In the genomic region with DNA sequence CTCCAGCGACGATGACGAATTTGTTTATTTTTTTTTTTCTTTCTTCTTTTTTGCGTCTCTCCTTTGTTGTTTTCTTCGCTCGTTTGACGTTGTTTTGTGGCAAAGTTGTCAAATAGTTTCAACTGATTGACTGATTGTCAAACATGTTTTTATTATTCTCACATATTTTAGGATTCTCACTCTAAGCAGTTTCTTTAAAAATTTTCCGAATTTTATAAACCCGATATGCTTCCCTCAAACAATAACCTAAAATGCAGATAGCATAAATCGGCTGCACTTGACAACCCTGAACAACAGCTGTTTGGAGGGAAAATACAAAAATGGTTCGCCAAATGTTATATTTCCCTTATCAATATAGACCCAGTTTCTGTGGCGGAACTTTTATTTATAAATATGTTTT, we compare ENCODE assay signal across 2 fruit fly cellular contexts.
TF ChIP-seq lines count a peak whose summit lies in the region.

Gene CG17982 (minus strand): TSS at position 299 of the 400 bp plus-strand sequence.

TF ChIP-seq in whole organism, embryonic, 481 proteins besides CTCF, POLR2A, EP300 and RAD21 (continued from another document and continues in another):
- peak; percentile 44; the same call in 1 of the 3 replicates for TF ChIP-seq CG11093 (GFP tag; IDR thresholded peaks at IDR 0.05; lab: Robert Waterston, UW)
- peak; percentile 88 for TF ChIP-seq Xbp1 (GFP tag; optimal IDR thresholded peaks at IDR 0.05; lab: Kevin White, UChicago)
- TF ChIP-seq CG6854 (GFP tag; optimal IDR thresholded peaks at IDR 0.05; lab: Kevin White, UChicago): peak; percentile 43
- no peak for TF ChIP-seq Blimp-1 (GFP tag; optimal IDR thresholded peaks at IDR 0.05; lab: Kevin White, UChicago)
- peak; percentile 86 for TF ChIP-seq Bteb2 (GFP tag; optimal IDR thresholded peaks at IDR 0.05; lab: Kevin White, UChicago)
- TF ChIP-seq ssp (GFP tag; IDR thresholded peaks at IDR 0.05; lab: Robert Waterston, UW): peak; percentile 20; the same call in 1 of the 2 replicates
- TF ChIP-seq NK7.1 (GFP tag; optimal IDR thresholded peaks at IDR 0.05; lab: Kevin White, UChicago): peak; percentile 74
- TF ChIP-seq ewg (GFP tag; optimal IDR thresholded peaks at IDR 0.05; lab: Kevin White, UChicago): peak; percentile 64
- TF ChIP-seq lilli (GFP tag; optimal IDR thresholded peaks at IDR 0.05; lab: Kevin White, UChicago): peak; percentile 93
- TF ChIP-seq Asciz (GFP tag; optimal IDR thresholded peaks at IDR 0.05; lab: Kevin White, UChicago): no peak
- TF ChIP-seq wor (GFP tag; IDR thresholded peaks at IDR 0.05; lab: Robert Waterston, UW): peak; percentile 46
- peak; percentile 89 for TF ChIP-seq CG9817 (tag; optimal IDR thresholded peaks at IDR 0.05; lab: Kevin White, UChicago)
- 0 out of 2 replicates have a peak, but pooled peaks have one; percentile 27 for TF ChIP-seq bowl (GFP tag; IDR thresholded peaks at IDR 0.05; lab: Robert Waterston, UW)
- TF ChIP-seq CG5180 (GFP tag; optimal IDR thresholded peaks at IDR 0.05; lab: Kevin White, UChicago): peak; percentile 46
- TF ChIP-seq lmd (GFP tag; IDR thresholded peaks at IDR 0.05; lab: Robert Waterston, UW): peak; percentile 79
- peak; percentile 78 for TF ChIP-seq CG13775 (GFP tag; optimal IDR thresholded peaks at IDR 0.05; lab: Kevin White, UChicago)
- TF ChIP-seq insv (GFP tag; optimal IDR thresholded peaks at IDR 0.05; lab: Kevin White, UChicago): peak in 1 of 2 experiments; percentile 61
- peak; percentile 75 for TF ChIP-seq Chrac-16 (GFP tag; optimal IDR thresholded peaks at IDR 0.05; lab: Kevin White, UChicago)
- peak; percentile 53; the same call in 1 of the 3 replicates for TF ChIP-seq CG7357 (GFP tag; IDR thresholded peaks at IDR 0.05; lab: Robert Waterston, UW)
- peak; percentile 90 for TF ChIP-seq CG2678 (tag; optimal IDR thresholded peaks at IDR 0.05; lab: Kevin White, UChicago)
- no peak for TF ChIP-seq Opbp (GFP tag; IDR thresholded peaks at IDR 0.05; lab: Robert Waterston, UW; ENCODE audit: partially characterized antibody)
- TF ChIP-seq chm (GFP tag; IDR thresholded peaks at IDR 0.05; lab: Robert Waterston, UW): peak; percentile 66; the same call in 1 of the 2 replicates
- no peak for TF ChIP-seq Jarid2 (GFP tag; optimal IDR thresholded peaks at IDR 0.05; lab: Kevin White, UChicago)
- TF ChIP-seq vvl (GFP tag; IDR thresholded peaks at IDR 0.05; lab: Robert Waterston, UW): peak; percentile 87
- TF ChIP-seq Hr39 (optimal IDR thresholded peaks at IDR 0.05; lab: Kevin White, UChicago): no peak
- peak; percentile 61; the same call in 1 of the 2 replicates for TF ChIP-seq aop (GFP tag; IDR thresholded peaks at IDR 0.05; lab: Robert Waterston, UW)
- TF ChIP-seq dimm (GFP tag; IDR thresholded peaks at IDR 0.05; lab: Robert Waterston, UW): no peak
- TF ChIP-seq Hey (tag; optimal IDR thresholded peaks at IDR 0.05; lab: Kevin White, UChicago): no peak
- TF ChIP-seq CG13624 (GFP tag; optimal IDR thresholded peaks at IDR 0.05; lab: Kevin White, UChicago): peak; percentile 89
- peak; percentile 82 for TF ChIP-seq CG3281 (GFP tag; optimal IDR thresholded peaks at IDR 0.05; lab: Kevin White, UChicago)
- TF ChIP-seq yki (optimal IDR thresholded peaks at IDR 0.05; lab: Kevin White, UChicago): no peak
- TF ChIP-seq Dp (GFP tag; optimal IDR thresholded peaks at IDR 0.05; lab: Kevin White, UChicago): peak; percentile 72
- TF ChIP-seq slbo (GFP tag; IDR thresholded peaks at IDR 0.05; lab: Robert Waterston, UW): peak; percentile 88
- TF ChIP-seq Pdp1 (GFP tag; optimal IDR thresholded peaks at IDR 0.05; lab: Kevin White, UChicago): peak; percentile 77 to 84
- peak; percentile 71 for TF ChIP-seq CG2202 (tag; optimal IDR thresholded peaks at IDR 0.05; lab: Kevin White, UChicago)
- no peak for TF ChIP-seq HmgD (GFP tag; optimal IDR thresholded peaks at IDR 0.05; lab: Kevin White, UChicago)
- TF ChIP-seq CG17612 (GFP tag; IDR thresholded peaks at IDR 0.05; lab: Robert Waterston, UW): peak; percentile 68
- TF ChIP-seq caup (GFP tag; optimal IDR thresholded peaks at IDR 0.05; lab: Kevin White, UChicago; ENCODE audit: severe bottlenecking): peak; percentile 82
- TF ChIP-seq Rx (GFP tag; IDR thresholded peaks at IDR 0.05; lab: Robert Waterston, UW): peak; percentile 80
- TF ChIP-seq slp2 (GFP tag; optimal IDR thresholded peaks at IDR 0.05; lab: Kevin White, UChicago): peak; percentile 67
- peak; percentile 79 for TF ChIP-seq luna (GFP tag; optimal IDR thresholded peaks at IDR 0.05; lab: Kevin White, UChicago)
- peak; percentile 82 for TF ChIP-seq CG4424 (GFP tag; optimal IDR thresholded peaks at IDR 0.05; lab: Kevin White, UChicago)
- peak; percentile 78 for TF ChIP-seq HLH3B (GFP tag; IDR thresholded peaks at IDR 0.05; lab: Robert Waterston, UW)
- TF ChIP-seq CG12769 (tag; optimal IDR thresholded peaks at IDR 0.05; lab: Kevin White, UChicago): no peak
- peak; percentile 82 for TF ChIP-seq Six4 (GFP tag; optimal IDR thresholded peaks at IDR 0.05; lab: Kevin White, UChicago)
- peak; percentile 77 for TF ChIP-seq Ssrp (tag; optimal IDR thresholded peaks at IDR 0.05; lab: Kevin White, UChicago)
- peak; percentile 87 for TF ChIP-seq CG8924 (tag; optimal IDR thresholded peaks at IDR 0.05; lab: Kevin White, UChicago)
- TF ChIP-seq CG17385 (GFP tag; optimal IDR thresholded peaks at IDR 0.05; lab: Kevin White, UChicago): peak; percentile 81
- peak; percentile 76 for TF ChIP-seq CG9609 (GFP tag; optimal IDR thresholded peaks at IDR 0.05; lab: Kevin White, UChicago)
- peak; percentile 73 for TF ChIP-seq odd (GFP tag; optimal IDR thresholded peaks at IDR 0.05; lab: Kevin White, UChicago)
- peak; percentile 61 for TF ChIP-seq CG3838 (GFP tag; optimal IDR thresholded peaks at IDR 0.05; lab: Kevin White, UChicago)
- TF ChIP-seq C15 (GFP tag; IDR thresholded peaks at IDR 0.05; lab: Robert Waterston, UW): peak; percentile 51; the same call in 1 of the 3 replicates
- TF ChIP-seq CG11723 (GFP tag; optimal IDR thresholded peaks at IDR 0.05; lab: Kevin White, UChicago): peak; percentile 64
- TF ChIP-seq Sox102F (GFP tag; optimal IDR thresholded peaks at IDR 0.05; lab: Kevin White, UChicago): peak; percentile 89
- peak; percentile 80 for TF ChIP-seq maf-S (GFP tag; optimal IDR thresholded peaks at IDR 0.05; lab: Kevin White, UChicago)
- no peak for TF ChIP-seq crol (GFP tag; IDR thresholded peaks at IDR 0.05; lab: Robert Waterston, UW)
- TF ChIP-seq CG8388 (GFP tag; optimal IDR thresholded peaks at IDR 0.05; lab: Kevin White, UChicago): peak; percentile 79
- no peak for TF ChIP-seq nau (GFP tag; optimal IDR thresholded peaks at IDR 0.05; lab: Kevin White, UChicago)
- TF ChIP-seq Taf1 (GFP tag; IDR thresholded peaks at IDR 0.05; lab: Robert Waterston, UW): peak; percentile 57
- peak; percentile 72 for TF ChIP-seq p53 (GFP tag; optimal IDR thresholded peaks at IDR 0.05; lab: Kevin White, UChicago)
- peak; percentile 75 for TF ChIP-seq bcd (GFP tag; optimal IDR thresholded peaks at IDR 0.05; lab: Kevin White, UChicago)
- TF ChIP-seq gce (GFP tag; IDR thresholded peaks at IDR 0.05; lab: Robert Waterston, UW): peak; percentile 63; the same call in 1 of the 3 replicates

TF ChIP-seq in whole organism, prepupa, 60 proteins besides CTCF, POLR2A, EP300 and RAD21 (continued from another document):
- TF ChIP-seq CG4318 (GFP tag; optimal IDR thresholded peaks at IDR 0.05; lab: Kevin White, UChicago): no peak
- peak; percentile 94 for TF ChIP-seq Eip75B (GFP tag; optimal IDR thresholded peaks at IDR 0.05; lab: Kevin White, UChicago)
- peak; percentile 92 for TF ChIP-seq CG6276 (GFP tag; optimal IDR thresholded peaks at IDR 0.05; lab: Kevin White, UChicago)
- TF ChIP-seq Smox (GFP tag; optimal IDR thresholded peaks at IDR 0.05; lab: Kevin White, UChicago): no peak
- TF ChIP-seq fd59A (GFP tag; optimal IDR thresholded peaks at IDR 0.05; lab: Kevin White, UChicago): peak; percentile 74
- TF ChIP-seq acj6 (GFP tag; optimal IDR thresholded peaks at IDR 0.05; lab: Kevin White, UChicago): peak; percentile 91
- peak; percentile 90 for TF ChIP-seq OdsH (GFP tag; optimal IDR thresholded peaks at IDR 0.05; lab: Kevin White, UChicago)
- TF ChIP-seq CG8319 (GFP tag; optimal IDR thresholded peaks at IDR 0.05; lab: Kevin White, UChicago): peak; percentile 81
- TF ChIP-seq dac (GFP tag; optimal IDR thresholded peaks at IDR 0.05; lab: Kevin White, UChicago): peak; percentile 80
- peak; percentile 90 for TF ChIP-seq Ets96B (tag; optimal IDR thresholded peaks at IDR 0.05; lab: Kevin White, UChicago)
- TF ChIP-seq ss (GFP tag; optimal IDR thresholded peaks at IDR 0.05; lab: Kevin White, UChicago): peak in 1 of 2 experiments; percentile 88
